Fruit fly (Drosophila melanogaster) Kc167 (cell line): Measurements from ENCODE around the gene sff.

Experiments
- Sin3A ChIP-seq: fragments of >200 bp; optimal IDR thresholded peaks from 2 replicates; lab custom pipeline; 2018; ENCODE audit warnings: missing external identifiers
- psq ChIP-seq: fragments of >200 bp; optimal IDR thresholded peaks from 2 replicates; lab custom pipeline; 2017; ENCODE audit warnings: missing external identifiers
- ttk ChIP-seq: sonication (Bioruptor generic); optimal IDR thresholded peaks from 2 replicates; lab custom pipeline; 2017; ENCODE audit warnings: missing external identifiers

dm6 chr3L:15968686-15969085 lies 44.0 kb upstream of the sff start:
- TF ChIP-seq Sin3A, result no peak
- no peak for TF ChIP-seq ttk (lab: Kevin White, UChicago)
- TF ChIP-seq psq (lab: Kevin White, UChicago), result no peak
